Worm (Caenorhabditis elegans) whole organism, L4 larva: ENCODE results near the gene fbxa-151.

Experiments
- F37D6.2 ChIP-seq: sonication (generic microtip); optimal IDR thresholded peaks from 2 replicates; lab custom pipeline; 2016; ENCODE audit warnings: mild to moderate bottlenecking, missing genetic modification characterization, missing compliant biosample characterization
- T20F7.1 ChIP-seq: fragments of 200-800 bp; sonication (Bioruptor generic); optimal IDR thresholded peaks from 2 replicates; lab custom pipeline; 2018; ENCODE audit warnings: mild to moderate bottlenecking, missing genetic modification characterization, missing compliant biosample characterization
- ceh-28 ChIP-seq: fragments of 150-350 bp; optimal IDR thresholded peaks from 2 replicates; lab custom pipeline; 2014; ENCODE audit warnings: missing biosample characterization, missing genetic modification reagents, missing genetic modification characterization
- ceh-82 ChIP-seq: sonication (generic microtip); optimal IDR thresholded peaks from 2 replicates; lab custom pipeline; 2017; ENCODE audit warnings: missing biosample characterization, missing genetic modification characterization
- cey-2 ChIP-seq: sonication (generic microtip); optimal IDR thresholded peaks from 3 replicates; lab custom pipeline; 2017; ENCODE audit warnings: missing genetic modification characterization, mild to moderate bottlenecking, missing compliant biosample characterization, antibody characterized with exemption, borderline replicate concordance; ENCODE audit not compliant: insufficient read depth
- daf-16 ChIP-seq, 3 experiments: sonication (generic microtip); optimal IDR thresholded peaks; 2 replicates each; lab custom pipeline; 2016 to 2017; ENCODE audit warnings: missing genetic modification characterization in 3 of 3, missing genetic modification reagents in 3 of 3, mild to moderate bottlenecking in 2 of 3, missing compliant biosample characterization in 2 of 3, missing biosample characterization in 1 of 3, moderate library complexity in 1 of 3
- dmd-6 ChIP-seq: fragments of 200-800 bp; sonication (Bioruptor generic); IDR thresholded peaks from 2 replicates; pipeline ENCODE4 v1.3.6; 2022; ENCODE audit warnings: missing genetic modification reagents, missing genetic modification characterization, missing compliant biosample characterization
- dve-1 ChIP-seq: sonication (generic microtip); optimal IDR thresholded peaks from 2 replicates; lab custom pipeline; 2017; ENCODE audit warnings: antibody characterized with exemption, mild to moderate bottlenecking, missing genetic modification characterization, missing compliant biosample characterization; ENCODE audit not compliant: insufficient read depth
- gei-8 ChIP-seq: fragments of 200-800 bp; sonication (Bioruptor generic); optimal IDR thresholded peaks from 2 replicates; lab custom pipeline; 2018; ENCODE audit warnings: mild to moderate bottlenecking, missing genetic modification characterization, missing compliant biosample characterization
- hif-1 ChIP-seq, 2 experiments: sonication (generic microtip); optimal IDR thresholded peaks; 2 replicates each; lab custom pipeline; 2016 to 2017; ENCODE audit warnings: missing compliant biosample characterization in 2 of 2, missing genetic modification characterization in 2 of 2, missing genetic modification reagents in 2 of 2, missing genotype in 2 of 2, mild to moderate bottlenecking in 1 of 2
- hlh-11 ChIP-seq: fragments of 200-800 bp; sonication (Bioruptor generic); optimal IDR thresholded peaks from 2 replicates; lab custom pipeline; 2018; ENCODE audit warnings: mild to moderate bottlenecking, missing genetic modification characterization, missing compliant biosample characterization
- hlh-30 ChIP-seq: sonication (generic microtip); optimal IDR thresholded peaks from 2 replicates; lab custom pipeline; 2017; ENCODE audit warnings: antibody characterized with exemption, mild to moderate bottlenecking, missing genetic modification characterization, missing compliant biosample characterization; ENCODE audit not compliant: insufficient read depth
- jun-1 ChIP-seq: fragments of 150-350 bp; optimal IDR thresholded peaks from 2 replicates; lab custom pipeline; 2014; ENCODE audit warnings: missing biosample characterization, missing genetic modification reagents, missing genetic modification characterization
- lin-1 ChIP-seq: fragments of 200-800 bp; sonication (Bioruptor generic); IDR thresholded peaks from 2 replicates; pipeline ENCODE4 v1.3.6; 2022; ENCODE audit warnings: missing genetic modification reagents, missing genetic modification characterization, missing compliant biosample characterization
- lsy-2 ChIP-seq, 2 experiments: fragments of 150-350 bp in 1 of 2; sonication (generic microtip) in 1 of 2; optimal IDR thresholded peaks; 2 replicates each; lab custom pipeline; 2014 to 2017; ENCODE audit warnings: missing biosample characterization in 2 of 2, missing genetic modification characterization in 2 of 2
- mdl-1 ChIP-seq, 2 experiments: fragments of 150-350 bp in 1 of 2; sonication (generic microtip) in 1 of 2; optimal IDR thresholded peaks; 2 replicates each; lab custom pipeline; 2014 to 2017; ENCODE audit warnings: missing biosample characterization in 2 of 2, missing genetic modification characterization in 2 of 2
- mdt-29 ChIP-seq: fragments of 200-800 bp; sonication (Bioruptor generic); IDR thresholded peaks from 2 replicates; pipeline ENCODE4 v1.3.6; 2022; ENCODE audit warnings: missing genetic modification reagents, missing genetic modification characterization, missing compliant biosample characterization
- mep-1 ChIP-seq: fragments of 150-350 bp; sonication (generic microtip); optimal IDR thresholded peaks from 3 replicates; lab custom pipeline; 2014; ENCODE audit warnings: missing biosample characterization, missing genetic modification characterization
- mes-2 ChIP-seq: sonication (generic microtip); optimal IDR thresholded peaks from 2 replicates; lab custom pipeline; 2016; ENCODE audit warnings: missing genotype, mild to moderate bottlenecking, missing genetic modification characterization, missing compliant biosample characterization; ENCODE audit not compliant: poor library complexity, severe bottlenecking
- mxl-3 ChIP-seq: fragments of 200-800 bp; sonication (Bioruptor generic); optimal IDR thresholded peaks from 2 replicates; lab custom pipeline; 2018; ENCODE audit warnings: mild to moderate bottlenecking, missing genetic modification characterization, missing compliant biosample characterization
- nhr-10 ChIP-seq: fragments of 150-350 bp; optimal IDR thresholded peaks from 2 replicates; lab custom pipeline; 2014; ENCODE audit warnings: missing biosample characterization, missing genetic modification characterization
- nhr-25 ChIP-seq: sonication (generic microtip); optimal IDR thresholded peaks from 2 replicates; lab custom pipeline; 2017; ENCODE audit warnings: missing genetic modification characterization, mild to moderate bottlenecking, missing compliant biosample characterization, antibody characterized with exemption, moderate library complexity, borderline replicate concordance; ENCODE audit not compliant: insufficient read depth
- nhr-28 ChIP-seq: fragments of 150-350 bp; optimal IDR thresholded peaks from 2 replicates; lab custom pipeline; 2014; ENCODE audit warnings: missing biosample characterization, missing genetic modification characterization
- nhr-41 ChIP-seq: fragments of 200-800 bp; sonication (Bioruptor generic); IDR thresholded peaks from 2 replicates; pipeline ENCODE4 v1.3.6; 2022; ENCODE audit warnings: missing genetic modification reagents, missing genetic modification characterization, missing compliant biosample characterization
- nhr-42 ChIP-seq: fragments of 200-800 bp; sonication (Bioruptor generic); IDR thresholded peaks from 2 replicates; pipeline ENCODE4 v1.3.6; 2022; ENCODE audit warnings: missing genetic modification characterization, missing compliant biosample characterization
- nhr-48 ChIP-seq: sonication (generic microtip); optimal IDR thresholded peaks from 2 replicates; lab custom pipeline; 2016; ENCODE audit warnings: mild to moderate bottlenecking, missing genetic modification characterization, missing compliant biosample characterization
- nhr-6 ChIP-seq: fragments of 150-350 bp; optimal IDR thresholded peaks from 2 replicates; lab custom pipeline; 2014; ENCODE audit warnings: missing biosample characterization, missing genetic modification characterization
- nhr-77 ChIP-seq: fragments of 150-350 bp; optimal IDR thresholded peaks from 2 replicates; lab custom pipeline; 2014; ENCODE audit warnings: missing biosample characterization, missing genetic modification characterization
- php-3 ChIP-seq: fragments of 200-800 bp; sonication (Bioruptor generic); IDR thresholded peaks from 2 replicates; pipeline ENCODE4 v1.3.6; 2022; ENCODE audit warnings: missing genetic modification reagents, missing genetic modification characterization, missing compliant biosample characterization
- pqm-1 ChIP-seq: sonication (generic microtip); optimal IDR thresholded peaks from 2 replicates; lab custom pipeline; 2017; ENCODE audit warnings: missing biosample characterization, missing genetic modification characterization
- saeg-2 ChIP-seq: fragments of 200-800 bp; sonication (Bioruptor generic); IDR thresholded peaks from 2 replicates; pipeline ENCODE4 v1.3.6; 2022; ENCODE audit warnings: missing genetic modification reagents, missing genetic modification characterization, missing compliant biosample characterization
- snpc-1.2 ChIP-seq: fragments of 200-800 bp; sonication (Bioruptor generic); IDR thresholded peaks from 2 replicates; pipeline ENCODE4 v1.3.6; 2022; ENCODE audit warnings: missing genetic modification reagents, missing genetic modification characterization, missing compliant biosample characterization
- snpc-4 ChIP-seq: fragments of 150-350 bp; optimal IDR thresholded peaks from 2 replicates; lab custom pipeline; 2014; ENCODE audit warnings: missing biosample characterization, missing genetic modification characterization
- spr-1 ChIP-seq: sonication (generic microtip); optimal IDR thresholded peaks from 2 replicates; lab custom pipeline; 2016; ENCODE audit warnings: mild to moderate bottlenecking, missing genetic modification characterization, missing compliant biosample characterization
- tra-1 ChIP-seq: fragments of 200-800 bp; sonication (Bioruptor generic); IDR thresholded peaks from 2 replicates; pipeline ENCODE4 v1.3.6; 2022; ENCODE audit warnings: missing genetic modification reagents, missing genetic modification characterization, missing compliant biosample characterization
- vab-7 ChIP-seq: fragments of 200-800 bp; sonication (Bioruptor generic); IDR thresholded peaks from 2 replicates; pipeline ENCODE4 v1.3.6; 2022; ENCODE audit warnings: missing genetic modification reagents, missing genetic modification characterization, missing compliant biosample characterization
- zip-2 ChIP-seq: fragments of 150-350 bp; optimal IDR thresholded peaks from 2 replicates; lab custom pipeline; 2014; ENCODE audit warnings: missing biosample characterization, missing genetic modification characterization
- ztf-11 ChIP-seq: fragments of 150-350 bp; optimal IDR thresholded peaks from 2 replicates; lab custom pipeline; 2014; ENCODE audit warnings: missing biosample characterization, missing genetic modification characterization
- ztf-7 ChIP-seq: fragments of 150-350 bp; optimal IDR thresholded peaks from 2 replicates; lab custom pipeline; 2014; ENCODE audit warnings: missing biosample characterization, missing genetic modification characterization

Gene fbxa-151

DNA sequence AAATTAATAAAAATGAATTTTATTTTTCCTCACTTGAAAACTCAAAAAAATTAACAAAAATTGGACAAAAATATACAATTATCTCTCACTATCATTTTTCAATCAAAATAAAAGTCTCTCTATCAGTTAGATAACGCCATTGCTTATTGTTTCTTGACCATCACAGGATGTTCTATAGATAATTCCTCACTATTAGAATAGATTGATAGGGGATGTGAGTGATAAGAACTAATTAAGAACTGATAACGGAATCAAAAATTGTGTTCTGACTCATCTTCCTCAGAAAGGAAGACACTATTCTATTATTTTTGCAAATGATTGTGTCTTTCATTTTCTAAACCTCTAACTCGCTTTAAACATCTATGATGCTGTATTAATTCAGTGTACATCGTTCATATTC lies 22.4 kb upstream of the fbxa-151 start:
- TF ChIP-seq pqm-1 (tag; lab: Kevin White, UChicago) (peak; percentile 53), daf-16 (GFP tag; optimal IDR thresholded peaks at IDR 0.05; lab: Kevin White, UChicago) (no peak), daf-16 (tag; optimal IDR thresholded peaks at IDR 0.05; lab: Kevin White, UChicago) (peak; percentile 18), nhr-28 (tag; lab: Kevin White, UChicago) (peak; percentile 39), spr-1 (tag; lab: Kevin White, UChicago) (no peak)
- TF ChIP-seq, all 104 proteins: peak for 3

ce11 chrIII:1288473-1289056 lies 21.9 kb upstream of the fbxa-151 start, which contains the start of gene fbxa-50:
fbxa-50 (minus strand) TSS chrIII:1288523.
- peak; percentile 77 for TF ChIP-seq zip-2 (tag; lab: Kevin White, UChicago)
- TF ChIP-seq jun-1, result no peak

ce11 chrIII:1284584-1285046 lies 17.9 kb upstream of the fbxa-151 start, which contains the start of gene fbxa-37:
fbxa-37 (plus strand) TSS chrIII:1284996.
- peak; percentile 43 for TF ChIP-seq mep-1 (tag; lab: Kevin White, UChicago)
- TF ChIP-seq hlh-11 (tag; lab: Kevin White, UChicago), result no peak
- TF ChIP-seq mxl-3 (GFP tag; lab: Kevin White, UChicago), result no peak
- TF ChIP-seq lsy-2 (tag; optimal IDR thresholded peaks at IDR 0.05; lab: Kevin White, UChicago), result peak in 1 of 2 experiments; percentile 71
- TF ChIP-seq T20F7.1 (GFP tag; lab: Kevin White, UChicago), result peak; percentile 6
- TF ChIP-seq ceh-28, result no peak
- TF ChIP-seq zip-2 (tag; lab: Kevin White, UChicago), result peak; percentile 98
- TF ChIP-seq gei-8 (GFP tag; lab: Kevin White, UChicago), result no peak
- TF ChIP-seq daf-16 (GFP tag; optimal IDR thresholded peaks at IDR 0.05; lab: Kevin White, UChicago), result no peak
- TF ChIP-seq daf-16 (tag; optimal IDR thresholded peaks at IDR 0.05; lab: Kevin White, UChicago), result peak; percentile 36
- no peak for TF ChIP-seq jun-1
- no peak for TF ChIP-seq vab-7 (GFP tag; lab: Robert Waterston, UW)
- TF ChIP-seq dve-1, result peak; percentile 36
- TF ChIP-seq ztf-7 (tag; lab: Kevin White, UChicago), result peak; percentile 88

- TF ChIP-seq tra-1 (GFP tag; lab: Robert Waterston, UW), result 0 out of 2 replicates have a peak, but pooled peaks have one; percentile 33
- TF ChIP-seq php-3 (GFP tag; lab: Robert Waterston, UW), result peak; percentile 97
- peak; percentile 94 for TF ChIP-seq nhr-77 (tag; lab: Kevin White, UChicago)
- peak in 1 of 2 experiments; percentile 88 for TF ChIP-seq mdl-1 (tag; optimal IDR thresholded peaks at IDR 0.05; lab: Kevin White, UChicago)
- TF ChIP-seq cey-2, result peak; percentile 15
- TF ChIP-seq ztf-11, result no peak
- TF ChIP-seq snpc-1.2 (GFP tag; lab: Robert Waterston, UW), result no peak
- peak; percentile 47 for TF ChIP-seq hlh-30 (tag; lab: Kevin White, UChicago)
- TF ChIP-seq nhr-6, result peak; percentile 73
- peak; percentile 58; the same call in 1 of the 2 replicates for TF ChIP-seq saeg-2 (GFP tag; lab: Robert Waterston, UW)
- peak; percentile 37 for TF ChIP-seq mep-1 (tag; lab: Kevin White, UChicago)
- TF ChIP-seq dve-1, result peak; percentile 98
- no peak for TF ChIP-seq ceh-82
- TF ChIP-seq mxl-3 (GFP tag; lab: Kevin White, UChicago), result peak; percentile 74
- no peak for TF ChIP-seq snpc-4 (tag; lab: Kevin White, UChicago)
- no peak for TF ChIP-seq nhr-25
- TF ChIP-seq lsy-2 (tag; optimal IDR thresholded peaks at IDR 0.05; lab: Kevin White, UChicago), result peak in 1 of 2 experiments; percentile 49
- peak; percentile 76 for TF ChIP-seq nhr-48 (tag; lab: Kevin White, UChicago)
- peak; percentile 84 for TF ChIP-seq ztf-7 (tag; lab: Kevin White, UChicago)
- no peak for TF ChIP-seq gei-8 (GFP tag; lab: Kevin White, UChicago)
- TF ChIP-seq F37D6.2 (tag; lab: Kevin White, UChicago), result no peak
- TF ChIP-seq T20F7.1 (GFP tag; lab: Kevin White, UChicago), result peak; percentile 76
- TF ChIP-seq mdt-29, result no peak
- TF ChIP-seq vab-7 (GFP tag; lab: Robert Waterston, UW), result no peak
- no peak for TF ChIP-seq mes-2 (tag; lab: Kevin White, UChicago)
- peak; percentile 97 for TF ChIP-seq hlh-11 (tag; lab: Kevin White, UChicago)
- TF ChIP-seq lin-1 (GFP tag; lab: Robert Waterston, UW), result peak; percentile 93
- no peak for TF ChIP-seq nhr-42 (GFP tag; lab: Robert Waterston, UW)
- peak; percentile 95 for TF ChIP-seq zip-2 (tag; lab: Kevin White, UChicago)
- TF ChIP-seq hif-1 (tag; optimal IDR thresholded peaks at IDR 0.05; lab: Kevin White, UChicago), result peak in 1 of 2 experiments; percentile 45
- TF ChIP-seq jun-1, result peak; percentile 33
- peak; percentile 61; the same call in 1 of the 2 replicates for TF ChIP-seq nhr-41 (GFP tag; lab: Robert Waterston, UW)
- TF ChIP-seq dmd-6 (GFP tag; lab: Robert Waterston, UW), result peak; percentile 90
- TF ChIP-seq nhr-10 (tag; lab: Kevin White, UChicago), result peak; percentile 35
Observed at ce11 chrIII:1279197-1279596, 12.5 kb upstream of the fbxa-151 start.
